Fruit fly (Drosophila melanogaster): ENCODE data around the gene Ref2.

- TF ChIP-seq tj (GFP tag; optimal IDR thresholded peaks at IDR 0.05) (no peak), toe (GFP tag; optimal IDR thresholded peaks at IDR 0.05) (no peak), kay (GFP tag; ENCODE audit: borderline replicate concordance) (peak; percentile 65), CG11617 (GFP tag; optimal IDR thresholded peaks at IDR 0.05) (no peak), CG5204 (GFP tag; optimal IDR thresholded peaks at IDR 0.05) (no peak)
Measured at dm6 chr2L:12588846-12589490, 57.2 kb downstream of the Ref2 start.

Measured in whole organism, adult.